Worm (Caenorhabditis elegans): ENCODE measurements around the gene rde-8.

DNA sequence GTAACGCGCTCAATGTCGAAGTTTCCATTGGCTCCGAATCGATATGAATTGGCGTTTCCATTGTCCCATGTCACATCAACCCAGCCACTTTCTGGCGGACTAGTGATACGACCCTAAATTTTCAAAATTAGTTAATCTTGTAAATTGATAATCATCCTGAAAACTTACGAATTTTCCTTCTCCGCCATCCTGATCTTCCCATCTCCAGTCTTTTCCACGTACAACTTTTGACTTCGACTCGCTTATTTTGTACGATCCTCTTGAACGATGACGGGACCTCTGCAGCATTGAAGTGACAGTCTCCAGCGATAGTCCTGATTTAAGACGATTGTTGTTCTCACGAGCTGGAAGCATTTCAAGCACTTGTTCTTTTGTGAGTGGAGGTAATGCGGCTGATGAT, 36.1 kb upstream of the rde-8 start:
- TF ChIP-seq W03F9.2 (tag; optimal IDR thresholded peaks at IDR 0.05): no peak
- TF ChIP-seq him-1 (tag; optimal IDR thresholded peaks at IDR 0.05): no peak
- TF ChIP-seq dao-5 (tag; optimal IDR thresholded peaks at IDR 0.05): no peak

All from whole organism, L4/young adult.